Worm (Caenorhabditis elegans): ENCODE data around the gene npax-2.

The npax-2 gene

ce11 chrX:2144236-2144635, 5.7 kb downstream of the npax-2 start (continued):
- TF ChIP-seq lin-13 (GFP tag; optimal IDR thresholded peaks at IDR 0.05) = no peak
- no peak for TF ChIP-seq nhr-90 (tag; optimal IDR thresholded peaks at IDR 0.05; ENCODE audit: poor library complexity)
- TF ChIP-seq elt-2 (tag; optimal IDR thresholded peaks at IDR 0.05) = no peak
- TF ChIP-seq nhr-11 (tag; optimal IDR thresholded peaks at IDR 0.05) = no peak
- TF ChIP-seq rnt-1 (tag; optimal IDR thresholded peaks at IDR 0.05) = no peak
- no peak for TF ChIP-seq sox-4 (tag; optimal IDR thresholded peaks at IDR 0.05)
- no peak for TF ChIP-seq nhr-20 (tag; optimal IDR thresholded peaks at IDR 0.05)
- no peak for TF ChIP-seq ztf-4 (tag; optimal IDR thresholded peaks at IDR 0.05)
- TF ChIP-seq unc-98 (GFP tag; IDR thresholded peaks at IDR 0.05) = no peak
- TF ChIP-seq aly-2 (tag; optimal IDR thresholded peaks at IDR 0.05) = no peak
- TF ChIP-seq pqm-1 (tag; optimal IDR thresholded peaks at IDR 0.05) = no peak
- TF ChIP-seq dsc-1 (tag; optimal IDR thresholded peaks at IDR 0.05) = peak; percentile 23
- TF ChIP-seq lin-14 (GFP tag; optimal IDR thresholded peaks at IDR 0.05) = peak; percentile 5
- TF ChIP-seq mef-2 (tag; optimal IDR thresholded peaks at IDR 0.05) = no peak
- no peak for TF ChIP-seq ceh-88 (GFP tag; IDR thresholded peaks at IDR 0.05)

- TF ChIP-seq ets-5 (GFP tag; IDR thresholded peaks at IDR 0.05) = no peak
- TF ChIP-seq jun-1 (tag; optimal IDR thresholded peaks at IDR 0.05) = no peak
- peak; percentile 12 for TF ChIP-seq snu-23 (GFP tag; optimal IDR thresholded peaks at IDR 0.05)
- TF ChIP-seq skn-1 (tag; optimal IDR thresholded peaks at IDR 0.05) = peak; percentile 42
- no peak for TF ChIP-seq unc-62 (GFP tag; optimal IDR thresholded peaks at IDR 0.05)
- TF ChIP-seq lin-14 (GFP tag; optimal IDR thresholded peaks at IDR 0.05) = peak; percentile 49
- no peak for TF ChIP-seq snpc-4 (tag; optimal IDR thresholded peaks at IDR 0.05)
- TF ChIP-seq fkh-8 (tag; optimal IDR thresholded peaks at IDR 0.05) = no peak
- TF ChIP-seq ceh-82 (tag; optimal IDR thresholded peaks at IDR 0.05) = peak in 1 of 3 experiments; percentile 41
Measured at ce11 chrX:2140610-2141009, 9.3 kb downstream of the npax-2 start.

ce11 chrX:2138923-2139322, 11.0 kb downstream of the npax-2 start:
- no peak for TF ChIP-seq egl-27 (tag; optimal IDR thresholded peaks at IDR 0.05)
- TF ChIP-seq nhr-85 (tag) = no peak
- no peak for TF ChIP-seq nhr-76 (tag; optimal IDR thresholded peaks at IDR 0.05)
- TF ChIP-seq jun-1 (tag; optimal IDR thresholded peaks at IDR 0.05) = no peak
- no peak for TF ChIP-seq aha-1 (tag; optimal IDR thresholded peaks at IDR 0.05)
- TF ChIP-seq ceh-8 (GFP tag; optimal IDR thresholded peaks at IDR 0.05) = no peak
- no peak for TF ChIP-seq blmp-1 (tag; optimal IDR thresholded peaks at IDR 0.05)
- TF ChIP-seq F16B12.6 (tag; optimal IDR thresholded peaks at IDR 0.05) = no peak
- peak; percentile 91 for TF ChIP-seq fkh-10 (GFP tag; optimal IDR thresholded peaks at IDR 0.05)
- peak; percentile 15 for TF ChIP-seq dsc-1 (tag; optimal IDR thresholded peaks at IDR 0.05)
- no peak for TF ChIP-seq vab-15 (tag; optimal IDR thresholded peaks at IDR 0.05)
- TF ChIP-seq ztf-11 (tag; optimal IDR thresholded peaks at IDR 0.05) = no peak
- no peak for TF ChIP-seq ceh-88 (GFP tag; IDR thresholded peaks at IDR 0.05)
- no peak for TF ChIP-seq efl-1 (optimal IDR thresholded peaks at IDR 0.05)
- TF ChIP-seq efl-1 (GFP tag; optimal IDR thresholded peaks at IDR 0.05 in 1 of 2) = peak in 1 of 2 experiments; percentile 40
- TF ChIP-seq unc-30 (tag; optimal IDR thresholded peaks at IDR 0.05) = no peak
- TF ChIP-seq irx-1 (tag; optimal IDR thresholded peaks at IDR 0.05) = no peak
- no peak for TF ChIP-seq hpl-2 (GFP tag; optimal IDR thresholded peaks at IDR 0.05)
- peak; percentile 19 for TF ChIP-seq skn-1 (tag; optimal IDR thresholded peaks at IDR 0.05)
- no peak for TF ChIP-seq zip-4 (GFP tag; optimal IDR thresholded peaks at IDR 0.05)
- no peak for TF ChIP-seq lin-35 (GFP tag; optimal IDR thresholded peaks at IDR 0.05)
- peak; percentile 17 for TF ChIP-seq snu-23 (GFP tag; optimal IDR thresholded peaks at IDR 0.05)
- no peak for TF ChIP-seq mef-2 (tag; optimal IDR thresholded peaks at IDR 0.05)
- no peak for TF ChIP-seq xbp-1 (tag; optimal IDR thresholded peaks at IDR 0.05)
- no peak for TF ChIP-seq egl-13 (tag; optimal IDR thresholded peaks at IDR 0.05)
- no peak for TF ChIP-seq C04F5.9 (tag; optimal IDR thresholded peaks at IDR 0.05)
- TF ChIP-seq rnt-1 (tag; optimal IDR thresholded peaks at IDR 0.05) = no peak
- TF ChIP-seq lin-14 (GFP tag; optimal IDR thresholded peaks at IDR 0.05) = peak; percentile 86
- TF ChIP-seq nhr-71 (tag; optimal IDR thresholded peaks at IDR 0.05) = peak; percentile 34
- TF ChIP-seq pqm-1 (tag; optimal IDR thresholded peaks at IDR 0.05) = no peak
- no peak for TF ChIP-seq grh-1 (GFP tag; IDR thresholded peaks at IDR 0.05)
- peak in 1 of 2 experiments; percentile 27 for TF ChIP-seq lsy-2 (tag; optimal IDR thresholded peaks at IDR 0.05)
- no peak for TF ChIP-seq hlh-4 (tag; optimal IDR thresholded peaks at IDR 0.05)
- no peak for TF ChIP-seq nhr-12 (tag; optimal IDR thresholded peaks at IDR 0.05)
- no peak for TF ChIP-seq tbx-2 (tag; optimal IDR thresholded peaks at IDR 0.05)
- TF ChIP-seq C34B4.2 (tag; optimal IDR thresholded peaks at IDR 0.05) = no peak
- TF ChIP-seq nhr-19 (GFP tag; conservative IDR thresholded peaks at IDR 0.05) = no peak

All from whole organism, L1 larva.